Worm (Caenorhabditis elegans) whole organism, early embryonic: ENCODE data around the gene rbc-1.

Experiments
- B0310.2 ChIP-seq: sonication (generic microtip); optimal IDR thresholded peaks from 2 replicates; lab custom pipeline; 2016; ENCODE audit warnings: mild to moderate bottlenecking, missing genetic modification characterization, missing compliant biosample characterization
- F13C5.2 ChIP-seq: sonication (generic microtip); optimal IDR thresholded peaks from 2 replicates; lab custom pipeline; 2017; ENCODE audit warnings: mild to moderate bottlenecking, missing genetic modification characterization, inconsistent platforms, missing compliant biosample characterization
- aly-1 ChIP-seq: sonication (generic microtip); optimal IDR thresholded peaks from 2 replicates; lab custom pipeline; 2016; ENCODE audit warnings: missing genetic modification characterization, missing compliant biosample characterization
- ama-1 ChIP-seq: fragments of 150-350 bp; optimal IDR thresholded peaks from 2 replicates; lab custom pipeline; 2014
- ceh-36 ChIP-seq: sonication (generic microtip); optimal IDR thresholded peaks from 2 replicates; lab custom pipeline; 2016; ENCODE audit warnings: missing genetic modification characterization, inconsistent platforms, missing compliant biosample characterization
- ets-7 ChIP-seq: sonication (generic microtip); optimal IDR thresholded peaks from 2 replicates; lab custom pipeline; 2016; ENCODE audit warnings: missing genotype, missing genetic modification characterization, missing compliant biosample characterization
- flt-1 ChIP-seq: fragments of 200-800 bp; sonication (Bioruptor generic); IDR thresholded peaks from 2 replicates; pipeline ENCODE4 v1.3.6; 2022; ENCODE audit warnings: missing genetic modification characterization, missing compliant biosample characterization
- hmbx-1 ChIP-seq: sonication (generic microtip); optimal IDR thresholded peaks from 2 replicates; lab custom pipeline; 2016; ENCODE audit warnings: mild to moderate bottlenecking, missing genetic modification characterization, missing compliant biosample characterization
- hmg-4 ChIP-seq: fragments of 200-800 bp; sonication (Bioruptor generic); optimal IDR thresholded peaks from 2 replicates; lab custom pipeline; 2018; ENCODE audit warnings: mild to moderate bottlenecking, missing genetic modification characterization, missing compliant biosample characterization
- hnd-1 ChIP-seq: sonication (generic microtip); optimal IDR thresholded peaks from 2 replicates; lab custom pipeline; 2016; ENCODE audit warnings: missing genetic modification characterization, missing compliant biosample characterization
- pes-1 ChIP-seq: fragments of 200-800 bp; sonication (Bioruptor generic); IDR thresholded peaks from 2 replicates; pipeline ENCODE4 v1.3.6; 2022; ENCODE audit warnings: missing genetic modification reagents, missing genetic modification characterization, missing compliant biosample characterization
- scrt-1 ChIP-seq: fragments of 200-800 bp; sonication (Bioruptor generic); IDR thresholded peaks from 2 replicates; pipeline ENCODE4 v1.3.6; 2022; ENCODE audit warnings: missing genetic modification characterization, missing compliant biosample characterization
- sea-1 ChIP-seq: fragments of 200-800 bp; sonication (Bioruptor generic); conservative IDR thresholded peaks from 2 replicates; pipeline ENCODE4 v1.3.6; 2022; ENCODE audit warnings: missing genetic modification characterization, missing compliant biosample characterization
- tbx-37 ChIP-seq: fragments of 200-800 bp; sonication (Bioruptor generic); conservative IDR thresholded peaks from 2 replicates; pipeline ENCODE4 v1.3.6; 2022; ENCODE audit warnings: missing genetic modification reagents, missing genetic modification characterization, missing compliant biosample characterization
- tra-4 ChIP-seq: sonication (generic microtip); optimal IDR thresholded peaks from 2 replicates; lab custom pipeline; 2017; ENCODE audit warnings: missing genetic modification characterization, missing compliant biosample characterization

The rbc-1 gene

DNA sequence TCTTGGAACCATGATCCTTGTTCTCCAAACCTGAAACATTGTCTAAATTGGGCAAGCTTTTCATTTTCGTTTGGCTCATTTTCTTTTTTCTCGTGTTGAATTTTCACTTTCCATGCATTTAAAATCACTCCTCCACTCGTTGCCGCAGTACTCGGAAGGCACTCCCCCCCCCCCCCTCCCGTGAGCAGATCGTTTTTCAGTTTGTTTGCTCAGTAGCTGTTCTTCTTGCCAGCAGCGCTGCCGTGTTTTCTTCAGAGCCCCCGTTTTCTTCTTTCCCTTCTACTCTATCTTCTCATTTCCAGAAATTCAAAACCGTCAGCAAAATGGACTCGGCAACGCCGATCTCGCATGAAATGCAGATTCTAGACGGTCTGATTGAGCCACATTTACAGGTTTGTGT, 16.3 kb upstream of the rbc-1 start, which contains the start of gene C44H4.8:
Gene C44H4.8, plus strand, starts transcription at position 301 of the 400 bp plus-strand sequence.
- TF ChIP-seq ets-7 (tag; lab: Kevin White, UChicago) (no peak), B0310.2 (tag; lab: Kevin White, UChicago) (no peak), tra-4 (no peak), flt-1 (no peak)

ce11 chrX:14599245-14599644, 11.9 kb upstream of the rbc-1 start, which contains the start of gene C44H4.6:
TSS of gene C44H4.6 (minus strand) at chrX:14599345.
- no peak for TF ChIP-seq hnd-1 (tag; lab: Kevin White, UChicago)
- TF ChIP-seq tbx-37 (GFP tag; lab: Robert Waterston, UW): no peak

ce11 chrX:14602676-14603075, 8.5 kb upstream of the rbc-1 start, which contains the start of gene eor-2:
TSS of gene eor-2 (plus strand) at chrX:14603017.
- peak; percentile 3; the same call in 1 of the 2 replicates for TF ChIP-seq flt-1
- peak; percentile 27 for TF ChIP-seq F13C5.2 (tag; lab: Kevin White, UChicago)
- TF ChIP-seq ceh-36 (tag; lab: Kevin White, UChicago): no peak
- TF ChIP-seq sea-1 (GFP tag; lab: Robert Waterston, UW): no peak

ce11 chrX:14607770-14608169, 3.4 kb upstream of the rbc-1 start:
- no peak for TF ChIP-seq ama-1 (lab: Kevin White, UChicago)

ce11 chrX:14610093-14610763, 946 bp upstream of the rbc-1 start:
- peak; percentile 63 for TF ChIP-seq aly-1 (tag; lab: Kevin White, UChicago)
- no peak for TF ChIP-seq hnd-1 (tag; lab: Kevin White, UChicago)
- no peak for TF ChIP-seq sea-1 (GFP tag; lab: Robert Waterston, UW)
- peak; percentile 15 for TF ChIP-seq hmg-4 (GFP tag; lab: Kevin White, UChicago)

- TF ChIP-seq aly-1 (tag; lab: Kevin White, UChicago) (no peak), sea-1 (GFP tag; lab: Robert Waterston, UW) (no peak)
Observed at ce11 chrX:14621207-14621606, 10.0 kb downstream of the rbc-1 start.

DNA sequence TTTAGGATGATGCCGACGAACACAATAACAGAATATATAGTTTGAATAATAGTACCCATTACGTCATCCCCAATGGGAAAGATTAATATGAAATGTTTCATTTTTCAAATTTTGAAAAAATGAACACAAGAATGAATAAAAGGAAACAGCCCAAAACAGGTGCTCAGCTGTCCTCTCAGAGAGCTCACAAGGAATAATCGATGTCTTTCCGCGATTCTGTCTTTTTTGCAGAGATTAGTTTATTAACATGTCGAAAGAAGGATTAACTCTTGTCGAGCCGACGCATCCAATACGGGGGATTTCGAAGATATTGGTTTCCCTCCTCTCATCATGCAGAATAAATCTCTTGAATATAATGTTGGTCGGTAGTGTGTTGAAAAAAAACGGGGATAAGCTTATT, 17.6 kb downstream of the rbc-1 start, which contains the start of gene F54E4.2:
Gene F54E4.2, minus strand, starts transcription at position 101 of the 400 bp plus-strand sequence.
- TF ChIP-seq ceh-36 (tag; lab: Kevin White, UChicago) (peak; percentile 37), hmg-4 (GFP tag; lab: Kevin White, UChicago) (no peak)

- TF ChIP-seq pes-1 (no peak), scrt-1 (GFP tag; lab: Robert Waterston, UW) (no peak), aly-1 (tag; lab: Kevin White, UChicago) (no peak), hmbx-1 (tag; lab: Kevin White, UChicago) (no peak), sea-1 (GFP tag; lab: Robert Waterston, UW) (no peak), tbx-37 (GFP tag; lab: Robert Waterston, UW) (no peak)
Observed at ce11 chrX:14633679-14634078, 22.5 kb downstream of the rbc-1 start.

- no peak for TF ChIP-seq sea-1 (GFP tag; lab: Robert Waterston, UW)
- TF ChIP-seq ceh-36 (tag; lab: Kevin White, UChicago): no peak
- TF ChIP-seq scrt-1 (GFP tag; lab: Robert Waterston, UW): no peak
- no peak for TF ChIP-seq B0310.2 (tag; lab: Kevin White, UChicago)
- TF ChIP-seq hmbx-1 (tag; lab: Kevin White, UChicago): no peak
- no peak for TF ChIP-seq tra-4
- no peak for TF ChIP-seq tbx-37 (GFP tag; lab: Robert Waterston, UW)
- TF ChIP-seq hmg-4 (GFP tag; lab: Kevin White, UChicago): no peak
- TF ChIP-seq ets-7 (tag; lab: Kevin White, UChicago): no peak
- no peak for TF ChIP-seq flt-1
- no peak for TF ChIP-seq ama-1 (lab: Kevin White, UChicago)
Observed at ce11 chrX:14636157-14636556, 25.0 kb downstream of the rbc-1 start, which contains the start of gene F54E4.3. TSS of gene F54E4.3 (minus strand) at chrX:14636421.

DNA sequence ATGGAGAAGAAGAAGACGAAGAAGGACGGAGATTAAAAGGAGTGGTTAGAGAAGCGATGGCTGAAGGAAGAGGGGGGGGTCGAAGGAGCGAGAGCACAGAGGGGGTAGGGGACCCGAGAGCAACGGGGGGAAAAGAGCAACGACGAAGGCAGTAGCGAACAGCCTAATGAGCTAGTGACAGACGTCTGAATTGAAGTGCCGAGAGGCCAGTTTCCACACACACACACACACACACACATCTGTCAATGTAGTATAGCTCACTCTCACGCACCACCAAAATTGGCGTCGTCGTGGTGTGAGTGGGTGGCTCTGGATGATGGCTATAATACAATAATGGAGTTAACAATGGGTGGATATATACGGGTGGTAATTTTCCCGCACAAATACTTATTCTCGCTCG, 25.5 kb downstream of the rbc-1 start:
- TF ChIP-seq hmg-4 (GFP tag; lab: Kevin White, UChicago): peak; percentile 52
- TF ChIP-seq tbx-37 (GFP tag; lab: Robert Waterston, UW): no peak
